Fruit fly (Drosophila melanogaster) whole organism, wandering third instar larva: ENCODE results near the gene Frq1.

Experiments
- CG32264 ChIP-seq: fragments of 200-800 bp; sonication (Bioruptor generic); optimal IDR thresholded peaks from 2 replicates; lab custom pipeline; 2016; ENCODE audit warnings: missing biosample characterization, missing genetic modification characterization
- CG9705 ChIP-seq: fragments of 200-800 bp; sonication (Bioruptor generic); optimal IDR thresholded peaks from 2 replicates; lab custom pipeline; 2018; ENCODE audit warnings: missing biosample characterization, mild to moderate bottlenecking, missing genetic modification characterization
- Myc ChIP-seq: fragments of >200 bp; optimal IDR thresholded peaks from 2 replicates; lab custom pipeline; 2017
- N ChIP-seq: fragments of >200 bp; optimal IDR thresholded peaks from 2 replicates; lab custom pipeline; 2018; ENCODE audit warnings: missing biosample characterization, missing external identifiers, missing genetic modification characterization
- Rel ChIP-seq, 2 experiments: fragments of 200-800 bp; sonication (Bioruptor generic) in 1 of 2; optimal IDR thresholded peaks; 2 replicates in 1 of 2; 3 replicates in 1 of 2; lab custom pipeline; 2016 to 2019; ENCODE audit warnings: mild to moderate bottlenecking in 2 of 2, missing biosample characterization in 2 of 2, missing genetic modification characterization in 2 of 2, moderate library complexity in 1 of 2
- br ChIP-seq: fragments of 200-800 bp; sonication (Bioruptor generic); optimal IDR thresholded peaks from 2 replicates; lab custom pipeline; 2016; ENCODE audit warnings: missing biosample characterization, missing genetic modification characterization
- dl ChIP-seq, 2 experiments: fragments of 175-275, 200-275 bp in 1 of 2; fragments of 200-275 bp in 1 of 2; sonication (Bioruptor generic); optimal IDR thresholded peaks; lab custom pipeline; 2018; ENCODE audit warnings: mild to moderate bottlenecking in 2 of 2, missing biosample characterization in 2 of 2, missing genetic modification characterization in 2 of 2, moderate library complexity in 2 of 2; ENCODE audit not compliant: partially characterized antibody in 2 of 2, insufficient read depth in 1 of 2
- ey ChIP-seq: fragments of 200-800 bp; sonication (Bioruptor generic); optimal IDR thresholded peaks from 2 replicates; lab custom pipeline; 2016; ENCODE audit warnings: missing biosample characterization, missing genetic modification characterization
- foxo ChIP-seq, 2 experiments: fragments of 200-800 bp; sonication (Bioruptor generic); optimal IDR thresholded peaks; 2 replicates in 1 of 2; 3 replicates in 1 of 2; lab custom pipeline; 2016 to 2017; ENCODE audit warnings: missing biosample characterization in 2 of 2, missing genetic modification characterization in 2 of 2
- lola ChIP-seq: fragments of >200 bp; optimal IDR thresholded peaks from 2 replicates; lab custom pipeline; 2017; ENCODE audit warnings: missing biosample characterization, missing genetic modification characterization
- pan ChIP-seq: fragments of >200 bp; optimal IDR thresholded peaks from 2 replicates; lab custom pipeline; 2017
- psq ChIP-seq: fragments of 200-800 bp; sonication (Bioruptor generic); optimal IDR thresholded peaks from 3 replicates; lab custom pipeline; 2017; ENCODE audit warnings: missing biosample characterization, mild to moderate bottlenecking, missing genetic modification characterization, moderate library complexity

DNA sequence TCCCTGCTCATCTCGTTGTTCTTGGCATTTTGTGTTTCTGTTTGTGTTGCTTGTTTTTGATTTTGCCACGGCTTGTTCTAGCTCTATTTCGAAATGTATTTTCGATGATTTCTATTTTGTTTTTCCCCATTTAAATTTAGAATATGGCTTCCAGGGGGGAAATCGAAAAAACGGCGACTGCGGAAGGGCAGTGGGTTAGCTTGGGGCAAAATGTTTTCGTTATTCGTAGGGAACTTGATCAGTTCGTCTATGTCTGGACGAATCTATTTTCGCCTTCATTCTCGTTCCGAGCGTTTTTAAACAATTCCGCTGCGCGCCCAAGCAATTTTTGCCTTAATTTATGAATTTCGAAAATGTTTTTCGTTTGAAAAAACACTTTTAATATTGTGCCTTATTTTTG lies 36.6 kb upstream of the Frq1 start:
- TF ChIP-seq dl (GFP tag; optimal IDR thresholded peaks at IDR 0.05; lab: Kevin White, UChicago; ENCODE audit: insufficient read depth in 1 of 2, partially characterized antibody in 2 of 2) (no peak), foxo (GFP tag; optimal IDR thresholded peaks at IDR 0.05; lab: Kevin White, UChicago) (no peak), N (GFP tag; lab: Kevin White, UChicago) (no peak), CG9705 (GFP tag; lab: Kevin White, UChicago) (no peak), lola (GFP tag; lab: Kevin White, UChicago) (no peak), ey (GFP tag; lab: Kevin White, UChicago) (no peak), pan (lab: Kevin White, UChicago) (no peak), Rel (GFP tag; optimal IDR thresholded peaks at IDR 0.05; lab: Kevin White, UChicago) (no peak), Rel (tag; optimal IDR thresholded peaks at IDR 0.05; lab: Kevin White, UChicago) (no peak), psq (no peak), Myc (lab: Kevin White, UChicago) (no peak), CG32264 (GFP tag; lab: Kevin White, UChicago) (no peak), br (GFP tag; lab: Kevin White, UChicago) (no peak)
